Fruit fly (Drosophila melanogaster) whole organism, prepupa: Measurements from ENCODE around the gene CG3156.

Source experiments
- Blimp-1 ChIP-seq: fragments of 200-800 bp; sonication (Bioruptor generic); optimal IDR thresholded peaks from 3 replicates; lab custom pipeline; 2017; ENCODE audit warnings: missing biosample characterization, missing genetic modification characterization, mild to moderate bottlenecking, moderate library complexity, missing genetic modification reagents
- CG10669 ChIP-seq: fragments of 200-800 bp; sonication (Bioruptor generic); optimal IDR thresholded peaks from 3 replicates; lab custom pipeline; 2018; ENCODE audit warnings: missing biosample characterization, mild to moderate bottlenecking, missing genetic modification characterization, moderate library complexity
- CG11762 ChIP-seq: fragments of 200-800 bp; sonication (Bioruptor generic); optimal IDR thresholded peaks from 3 replicates; lab custom pipeline; 2016; ENCODE audit warnings: missing biosample characterization, missing genetic modification characterization; ENCODE audit not compliant: insufficient read depth
- CG11902 ChIP-seq: fragments of 200-800 bp; sonication (Bioruptor generic); optimal IDR thresholded peaks from 3 replicates; lab custom pipeline; 2016; ENCODE audit warnings: missing biosample characterization, missing genetic modification characterization
- CG15336 ChIP-seq: fragments of 200-800 bp; sonication (Bioruptor generic); IDR thresholded peaks from 2 replicates; pipeline ENCODE4 v1.3.6; 2022; ENCODE audit warnings: missing biosample characterization, missing genetic modification characterization
- CG1621 ChIP-seq: fragments of 200-800 bp; sonication (Bioruptor generic); optimal IDR thresholded peaks from 3 replicates; lab custom pipeline; 2018; ENCODE audit warnings: missing biosample characterization, mild to moderate bottlenecking, missing genetic modification characterization
- CG16779 ChIP-seq: fragments of 200-800 bp; sonication (Bioruptor generic); optimal IDR thresholded peaks from 3 replicates; lab custom pipeline; 2017; ENCODE audit warnings: missing biosample characterization, mild to moderate bottlenecking, missing genetic modification characterization
- CG3032 ChIP-seq: fragments of 200-800 bp; optimal IDR thresholded peaks from 2 replicates; lab custom pipeline; 2019; ENCODE audit warnings: missing biosample characterization, mild to moderate bottlenecking, missing genetic modification characterization, moderate library complexity
- CG31627 ChIP-seq: fragments of 200-800 bp; sonication (Bioruptor generic); optimal IDR thresholded peaks from 3 replicates; lab custom pipeline; 2016; ENCODE audit warnings: missing biosample characterization, missing genetic modification characterization
- CG32006 ChIP-seq: fragments of 200-800 bp; sonication (Bioruptor generic); optimal IDR thresholded peaks from 3 replicates; lab custom pipeline; 2017; ENCODE audit warnings: missing biosample characterization, mild to moderate bottlenecking, missing genetic modification characterization
- CG4318 ChIP-seq: fragments of 200-800 bp; sonication (Bioruptor generic); optimal IDR thresholded peaks from 3 replicates; lab custom pipeline; 2017; ENCODE audit warnings: missing biosample characterization, mild to moderate bottlenecking, missing genetic modification characterization
- CG6163 ChIP-seq: fragments of 200-800 bp; sonication (Bioruptor generic); IDR thresholded peaks from 3 replicates; pipeline ENCODE4 v1.3.6; 2022; ENCODE audit warnings: missing biosample characterization, missing genetic modification characterization
- CG6276 ChIP-seq: fragments of 200-800 bp; sonication (Bioruptor generic); optimal IDR thresholded peaks from 2 replicates; lab custom pipeline; 2017; ENCODE audit warnings: missing biosample characterization, mild to moderate bottlenecking, missing genetic modification characterization
- CG6792 ChIP-seq: fragments of 200-800 bp; sonication (Bioruptor generic); optimal IDR thresholded peaks from 3 replicates; lab custom pipeline; 2016; ENCODE audit warnings: missing biosample characterization, missing genetic modification characterization
- CG6808 ChIP-seq: fragments of 200-800 bp; sonication (Bioruptor generic); optimal IDR thresholded peaks from 3 replicates; lab custom pipeline; 2017; ENCODE audit warnings: missing biosample characterization, missing genetic modification characterization, mild to moderate bottlenecking, moderate library complexity, missing genetic modification reagents
- CG7368 ChIP-seq: fragments of 200-800 bp; sonication (Bioruptor generic); optimal IDR thresholded peaks from 3 replicates; lab custom pipeline; 2016; ENCODE audit warnings: missing biosample characterization, missing genetic modification characterization
- CG8119 ChIP-seq: fragments of 200-800 bp; sonication (Bioruptor generic); IDR thresholded peaks from 3 replicates; pipeline ENCODE4 v1.3.6; 2022; ENCODE audit warnings: missing biosample characterization, missing genetic modification characterization
- CG8319 ChIP-seq: fragments of 200-800 bp; sonication (Bioruptor generic); optimal IDR thresholded peaks from 3 replicates; lab custom pipeline; 2016; ENCODE audit warnings: missing biosample characterization, missing genetic modification characterization
- CG8632 ChIP-seq: fragments of 200-800 bp; sonication (Bioruptor generic); optimal IDR thresholded peaks from 3 replicates; lab custom pipeline; 2016; ENCODE audit warnings: missing biosample characterization, missing genetic modification characterization
- CG9139 ChIP-seq: fragments of 200-800 bp; sonication (Bioruptor generic); optimal IDR thresholded peaks from 3 replicates; lab custom pipeline; 2017; ENCODE audit warnings: missing biosample characterization, mild to moderate bottlenecking, missing genetic modification characterization
- Eip78C ChIP-seq: fragments of 200-800 bp; sonication (Bioruptor generic); peaks from one replicate; lab custom pipeline; 2016; ENCODE audit warnings: missing biosample characterization, missing genetic modification characterization
- Eip93F ChIP-seq: fragments of 200-800 bp; sonication (Bioruptor generic); optimal IDR thresholded peaks from 2 replicates; lab custom pipeline; 2016; ENCODE audit warnings: missing biosample characterization, mild to moderate bottlenecking, missing genetic modification characterization
- Ets21C ChIP-seq: fragments of 200-800 bp; sonication (Bioruptor generic); optimal IDR thresholded peaks from 3 replicates; lab custom pipeline; 2016; ENCODE audit warnings: missing biosample characterization, missing genetic modification characterization
- Ets96B ChIP-seq: fragments of 200-800 bp; optimal IDR thresholded peaks from 2 replicates; lab custom pipeline; 2019; ENCODE audit warnings: missing biosample characterization, mild to moderate bottlenecking, missing genetic modification characterization, moderate library complexity
- Gug ChIP-seq: fragments of 200-800 bp; sonication (Bioruptor generic); IDR thresholded peaks from 2 replicates; pipeline ENCODE4 v1.3.6; 2022; ENCODE audit warnings: missing biosample characterization, missing genetic modification characterization
- Hr38 ChIP-seq: sonication (Bioruptor generic); optimal IDR thresholded peaks from 2 replicates; lab custom pipeline; 2016; ENCODE audit warnings: missing biosample characterization, missing genetic modification characterization
- Hr39 ChIP-seq: fragments of 200-800 bp; sonication (Bioruptor generic); optimal IDR thresholded peaks from 2 replicates; lab custom pipeline; 2016; ENCODE audit warnings: missing biosample characterization, missing genetic modification characterization
- Hr4 ChIP-seq: fragments of 200-800 bp; sonication (Bioruptor generic); optimal IDR thresholded peaks from 3 replicates; lab custom pipeline; 2016; ENCODE audit warnings: missing biosample characterization, missing genetic modification characterization
- Lpt ChIP-seq: fragments of 200-800 bp; sonication (Bioruptor generic); optimal IDR thresholded peaks from 3 replicates; lab custom pipeline; 2016; ENCODE audit warnings: missing biosample characterization, missing genetic modification characterization
- Met ChIP-seq: fragments of 200-800 bp; sonication (Bioruptor generic); optimal IDR thresholded peaks from 3 replicates; lab custom pipeline; 2016; ENCODE audit warnings: missing biosample characterization, missing genetic modification characterization
- Sox102F ChIP-seq: fragments of 200-800 bp; sonication (Bioruptor generic); optimal IDR thresholded peaks from 2 replicates; lab custom pipeline; 2016; ENCODE audit warnings: missing biosample characterization, mild to moderate bottlenecking, missing genetic modification characterization
- Sox14 ChIP-seq: fragments of 200-800 bp; sonication (Bioruptor generic); optimal IDR thresholded peaks from 3 replicates; lab custom pipeline; 2016; ENCODE audit warnings: missing biosample characterization, missing genetic modification characterization
- acj6 ChIP-seq: fragments of 200-800 bp; sonication (Bioruptor generic); optimal IDR thresholded peaks from 3 replicates; lab custom pipeline; 2016; ENCODE audit warnings: missing biosample characterization, missing genetic modification characterization
- cyc ChIP-seq: fragments of 200-800 bp; sonication (Bioruptor generic); optimal IDR thresholded peaks from 3 replicates; lab custom pipeline; 2016; ENCODE audit warnings: missing biosample characterization, missing genetic modification characterization
- dac ChIP-seq: fragments of 200-800 bp; sonication (Bioruptor generic); optimal IDR thresholded peaks from 2 replicates; lab custom pipeline; 2017; ENCODE audit warnings: missing biosample characterization, mild to moderate bottlenecking, missing genetic modification characterization
- eg ChIP-seq: fragments of 200-800 bp; sonication (Bioruptor generic); IDR thresholded peaks from 3 replicates; pipeline ENCODE4 v1.3.6; 2022; ENCODE audit warnings: missing biosample characterization, missing genetic modification characterization
- esn ChIP-seq: fragments of 200-800 bp; sonication (Bioruptor generic); optimal IDR thresholded peaks from 2 replicates; lab custom pipeline; 2016; ENCODE audit warnings: missing biosample characterization, mild to moderate bottlenecking, missing genetic modification characterization, moderate library complexity
- fd59A ChIP-seq: fragments of 200-800 bp; sonication (Bioruptor generic); optimal IDR thresholded peaks from 2 replicates; lab custom pipeline; 2017; ENCODE audit warnings: missing biosample characterization, mild to moderate bottlenecking, missing genetic modification characterization, missing genetic modification reagents
- fd85E ChIP-seq: fragments of 200-800 bp; sonication (Bioruptor generic); optimal IDR thresholded peaks from 3 replicates; lab custom pipeline; 2016; ENCODE audit warnings: missing biosample characterization, missing genetic modification characterization
- fkh ChIP-seq: fragments of 200-800 bp; sonication (Bioruptor generic); optimal IDR thresholded peaks from 3 replicates; lab custom pipeline; 2017; ENCODE audit warnings: missing biosample characterization, mild to moderate bottlenecking, missing genetic modification characterization, moderate library complexity
- lz ChIP-seq: fragments of 200-800 bp; sonication (Bioruptor generic); optimal IDR thresholded peaks from 3 replicates; lab custom pipeline; 2016; ENCODE audit warnings: missing biosample characterization, missing genetic modification characterization
- net ChIP-seq: fragments of 200-800 bp; sonication (Bioruptor generic); optimal IDR thresholded peaks from 3 replicates; lab custom pipeline; 2016; ENCODE audit warnings: missing biosample characterization, missing genetic modification characterization
- pdm3 ChIP-seq: fragments of 200-800 bp; sonication (Bioruptor generic); optimal IDR thresholded peaks from 3 replicates; lab custom pipeline; 2016; ENCODE audit warnings: missing biosample characterization, missing genetic modification characterization
- salr ChIP-seq, 2 experiments: fragments of 200-800 bp; sonication (Bioruptor generic); optimal IDR thresholded peaks; 3 replicates each; lab custom pipeline; 2016 to 2018; ENCODE audit warnings: missing biosample characterization in 2 of 2, missing genetic modification characterization in 2 of 2, mild to moderate bottlenecking in 1 of 2
- spab ChIP-seq: fragments of 200-800 bp; sonication (Bioruptor generic); optimal IDR thresholded peaks from 2 replicates; lab custom pipeline; 2017; ENCODE audit warnings: missing biosample characterization, mild to moderate bottlenecking, missing genetic modification characterization, missing genetic modification reagents
- ss ChIP-seq, 2 experiments: fragments of 200-800 bp; sonication (Bioruptor generic); optimal IDR thresholded peaks; 2 replicates in 1 of 2; 3 replicates in 1 of 2; lab custom pipeline; 2017 to 2018; ENCODE audit warnings: mild to moderate bottlenecking in 2 of 2, missing biosample characterization in 2 of 2, missing genetic modification characterization in 2 of 2, moderate library complexity in 1 of 2
- topi ChIP-seq: fragments of 200-800 bp; sonication (Bioruptor generic); optimal IDR thresholded peaks from 3 replicates; lab custom pipeline; 2016; ENCODE audit warnings: missing biosample characterization, missing genetic modification characterization
- vri ChIP-seq: fragments of 200-800 bp; sonication (Bioruptor generic); optimal IDR thresholded peaks from 3 replicates; lab custom pipeline; 2016; ENCODE audit warnings: missing biosample characterization, mild to moderate bottlenecking, missing genetic modification characterization

Gene CG3156

dm6 chrX:443981-444550 lies 43.6 kb upstream of the CG3156 start (continued):
- TF ChIP-seq CG4318 (GFP tag; lab: Kevin White, UChicago) (no peak), CG7368 (GFP tag; lab: Kevin White, UChicago) (peak; percentile 58), net (GFP tag; lab: Kevin White, UChicago) (peak; percentile 44), Blimp-1 (no peak), cyc (peak; percentile 58), vri (GFP tag; lab: Kevin White, UChicago) (peak; percentile 39), Eip78C (peak; percentile 92), Ets96B (tag; lab: Kevin White, UChicago) (peak; percentile 75), spab (peak; percentile 71), CG15336 (no peak; the same call in 1 of the 2 replicates), Sox14 (peak; percentile 60), Ets21C (GFP tag; lab: Kevin White, UChicago) (peak; percentile 25), CG8632 (GFP tag; lab: Kevin White, UChicago) (peak; percentile 43), CG3032 (peak; percentile 74), CG32006 (peak; percentile 21), CG16779 (tag; lab: Kevin White, UChicago) (peak; percentile 23), dac (GFP tag; lab: Kevin White, UChicago) (no peak), Lpt (no peak), fd85E (GFP tag; lab: Kevin White, UChicago) (no peak), CG31627 (GFP tag; lab: Kevin White, UChicago) (peak; percentile 55), pdm3 (GFP tag; lab: Kevin White, UChicago) (peak; percentile 60), CG11902 (GFP tag; lab: Kevin White, UChicago) (peak; percentile 17), CG8319 (GFP tag; lab: Kevin White, UChicago) (peak; percentile 27)

DNA sequence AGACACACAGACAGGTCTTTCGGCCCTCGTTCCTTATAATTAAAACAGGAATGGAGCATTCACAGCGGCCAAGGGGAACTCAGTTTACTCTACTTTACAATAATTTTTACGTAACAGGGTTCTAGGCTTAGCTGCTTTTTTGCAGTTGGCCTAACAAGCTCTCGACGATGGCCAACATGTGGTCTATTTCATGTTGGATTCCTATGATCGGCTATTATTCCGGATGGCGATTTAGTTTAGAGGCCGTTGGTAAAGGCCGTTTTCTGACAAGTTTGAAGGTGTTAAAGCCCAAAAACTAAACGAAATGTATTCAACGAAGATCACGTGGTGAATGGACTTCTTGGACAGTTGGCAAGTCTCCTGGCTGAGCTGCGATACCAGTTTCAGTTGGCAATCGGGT lies 41.7 kb upstream of the CG3156 start:
- TF ChIP-seq CG10669 (GFP tag; lab: Kevin White, UChicago) = peak; percentile 46
- no peak for TF ChIP-seq salr (GFP tag; optimal IDR thresholded peaks at IDR 0.05; lab: Kevin White, UChicago)
- peak; percentile 14 for TF ChIP-seq CG8632 (GFP tag; lab: Kevin White, UChicago)
- TF ChIP-seq CG6163 (GFP tag; lab: Robert Waterston, UW) = no peak
- TF ChIP-seq Blimp-1 = no peak
- no peak for TF ChIP-seq Eip93F
- TF ChIP-seq Sox102F (GFP tag; lab: Kevin White, UChicago) = peak; percentile 42
- peak; percentile 32 to 53 for TF ChIP-seq ss (GFP tag; optimal IDR thresholded peaks at IDR 0.05; lab: Kevin White, UChicago)
- TF ChIP-seq CG6808 = peak; percentile 41
- no peak for TF ChIP-seq CG15336
- TF ChIP-seq Hr38 (GFP tag; lab: Kevin White, UChicago) = no peak
- no peak for TF ChIP-seq CG4318 (GFP tag; lab: Kevin White, UChicago)
- TF ChIP-seq esn (GFP tag; lab: Kevin White, UChicago) = peak; percentile 47
- TF ChIP-seq CG6276 = no peak
- TF ChIP-seq acj6 = peak; percentile 37
- no peak for TF ChIP-seq CG1621 (tag; lab: Kevin White, UChicago)
- no peak for TF ChIP-seq net (GFP tag; lab: Kevin White, UChicago)
- no peak for TF ChIP-seq Gug (GFP tag; lab: Robert Waterston, UW)
- TF ChIP-seq Hr39 (GFP tag; lab: Kevin White, UChicago) = peak; percentile 35
- TF ChIP-seq CG8119 (GFP tag; lab: Robert Waterston, UW) = no peak
- TF ChIP-seq fd59A = peak; percentile 23
- peak; percentile 55 for TF ChIP-seq topi (GFP tag; lab: Kevin White, UChicago)
- TF ChIP-seq CG11902 (GFP tag; lab: Kevin White, UChicago) = no peak
- peak; percentile 31 for TF ChIP-seq cyc
- no peak for TF ChIP-seq fkh
- TF ChIP-seq CG6792 (GFP tag; lab: Kevin White, UChicago) = peak; percentile 41
- TF ChIP-seq CG32006 = no peak
- no peak for TF ChIP-seq CG9139 (GFP tag; lab: Kevin White, UChicago)
- TF ChIP-seq Met (GFP tag; lab: Kevin White, UChicago) = peak; percentile 43
- peak; percentile 30 for TF ChIP-seq Ets96B (tag; lab: Kevin White, UChicago)
- TF ChIP-seq CG11762 (GFP tag; lab: Kevin White, UChicago) = no peak
- no peak for TF ChIP-seq dac (GFP tag; lab: Kevin White, UChicago)
- TF ChIP-seq vri (GFP tag; lab: Kevin White, UChicago) = no peak
- peak; percentile 36 for TF ChIP-seq lz (GFP tag; lab: Kevin White, UChicago)
- no peak for TF ChIP-seq eg (GFP tag; lab: Robert Waterston, UW)
- TF ChIP-seq Hr4 = no peak
